Fruit fly (Drosophila melanogaster) whole organism, adult: Measurements from ENCODE around the gene hale.

Experiments used
- Hr96 ChIP-seq: fragments of 200-800 bp; sonication (Bioruptor generic); optimal IDR thresholded peaks from 2 replicates; lab custom pipeline; 2016; ENCODE audit warnings: missing biosample characterization, missing genetic modification characterization
- cic ChIP-seq: fragments of 200-800 bp; sonication (Bioruptor generic); optimal IDR thresholded peaks from 2 replicates; lab custom pipeline; 2017; ENCODE audit warnings: missing biosample characterization, mild to moderate bottlenecking, missing genetic modification characterization, moderate library complexity
- pad ChIP-seq: fragments of 200-800 bp; sonication (Bioruptor generic); optimal IDR thresholded peaks from 3 replicates; lab custom pipeline; 2017; ENCODE audit warnings: missing biosample characterization, missing genetic modification characterization, mild to moderate bottlenecking, moderate library complexity, missing genetic modification reagents
- toe ChIP-seq: fragments of 200-800 bp; sonication (Bioruptor generic); optimal IDR thresholded peaks from 2 replicates; lab custom pipeline; 2016; ENCODE audit warnings: missing biosample characterization, missing genetic modification characterization

DNA sequence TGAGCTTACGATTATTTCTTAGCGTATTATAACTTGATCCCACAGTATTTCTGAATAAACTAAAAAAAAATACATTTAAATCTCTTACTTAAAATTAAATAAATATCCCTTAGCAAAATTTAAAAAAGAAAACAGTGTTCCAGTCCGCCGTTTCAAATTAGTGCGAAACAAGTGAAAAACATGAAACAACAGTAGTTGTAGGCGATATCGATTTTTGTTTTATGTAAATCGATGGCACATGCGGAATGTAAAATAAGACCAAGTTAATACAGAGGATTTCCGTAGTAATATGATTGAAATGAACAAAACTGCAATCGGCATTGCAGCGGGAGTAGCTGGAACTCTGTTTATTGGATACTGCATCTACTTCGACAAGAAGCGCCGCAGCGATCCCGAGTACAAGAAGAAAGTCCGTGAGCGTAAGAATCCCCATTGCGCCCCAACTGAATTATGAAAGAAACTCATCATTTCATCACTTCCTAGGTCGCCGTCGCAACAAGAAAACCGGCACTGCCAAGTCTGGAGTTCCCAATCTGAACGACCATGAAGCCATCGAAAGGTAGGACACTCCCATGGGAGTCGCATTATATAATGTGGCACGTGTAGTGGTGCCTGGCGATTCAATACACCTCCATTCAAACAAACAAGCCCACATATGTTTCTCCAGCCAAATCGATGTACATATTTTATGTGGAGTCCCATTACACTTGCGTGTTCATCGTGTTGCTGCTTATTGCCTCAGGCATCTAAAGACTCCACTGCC, 15.4 kb upstream of the hale start:
- TF ChIP-seq Hr96 (no peak), pad (no peak), cic (GFP tag; lab: Kevin White, UChicago) (no peak), toe (GFP tag; lab: Kevin White, UChicago) (no peak)
